Worm (Caenorhabditis elegans) whole organism, L4/young adult: ENCODE results near the gene F36H5.17.

Experiments used
- W03F9.2 ChIP-seq: fragments of 150-350 bp; optimal IDR thresholded peaks from 2 replicates; lab custom pipeline; 2014; ENCODE audit warnings: missing biosample characterization, missing genetic modification characterization
- dao-5 ChIP-seq: sonication (generic microtip); optimal IDR thresholded peaks from 2 replicates; lab custom pipeline; 2016; ENCODE audit warnings: missing genotype, missing genetic modification characterization, moderate library complexity, missing compliant biosample characterization
- him-1 ChIP-seq: sonication (generic microtip); optimal IDR thresholded peaks from 2 replicates; lab custom pipeline; 2016; ENCODE audit warnings: missing genotype, missing genetic modification reagents, missing genetic modification characterization, missing compliant biosample characterization

Gene F36H5.17

DNA sequence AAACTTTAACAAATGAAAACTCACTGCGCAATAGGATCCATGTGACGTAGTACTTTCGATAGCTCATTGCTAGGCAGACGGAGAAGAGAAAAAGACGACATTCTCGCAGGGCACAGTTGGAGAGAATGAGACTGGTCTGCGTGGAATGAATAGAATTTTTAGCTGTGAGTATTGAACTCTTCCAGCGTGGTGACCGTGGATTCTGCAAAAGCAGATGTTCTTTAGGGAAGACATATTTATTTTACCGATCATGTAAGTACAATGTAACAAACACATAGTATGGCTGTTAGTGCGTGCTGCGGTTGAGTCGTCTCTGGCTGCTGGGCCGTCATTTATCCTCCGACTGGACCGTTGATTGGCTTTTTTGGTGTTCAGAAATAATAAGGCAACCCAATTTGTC lies 3.0 kb downstream of the F36H5.17 start, which contains the start of gene F36H5.9:
F36H5.9 (minus strand) TSS at position 101 of the 400 bp plus-strand sequence.
- no peak for TF ChIP-seq dao-5
- TF ChIP-seq W03F9.2 (tag; lab: Kevin White, UChicago) = no peak
- TF ChIP-seq him-1 (tag; lab: Kevin White, UChicago) = no peak

- TF ChIP-seq W03F9.2 (tag; lab: Kevin White, UChicago) (no peak), dao-5 (no peak), him-1 (tag; lab: Kevin White, UChicago) (no peak)
These were observed 5.6 kb downstream of the F36H5.17 start, which contains the start of the genes F36H5.13 and F36H5.8 for ce11 chrII:1750413-1750812. Gene F36H5.13 (minus strand): TSS chrII:1750513. Gene F36H5.8 (minus strand): TSS chrII:1750686.

DNA sequence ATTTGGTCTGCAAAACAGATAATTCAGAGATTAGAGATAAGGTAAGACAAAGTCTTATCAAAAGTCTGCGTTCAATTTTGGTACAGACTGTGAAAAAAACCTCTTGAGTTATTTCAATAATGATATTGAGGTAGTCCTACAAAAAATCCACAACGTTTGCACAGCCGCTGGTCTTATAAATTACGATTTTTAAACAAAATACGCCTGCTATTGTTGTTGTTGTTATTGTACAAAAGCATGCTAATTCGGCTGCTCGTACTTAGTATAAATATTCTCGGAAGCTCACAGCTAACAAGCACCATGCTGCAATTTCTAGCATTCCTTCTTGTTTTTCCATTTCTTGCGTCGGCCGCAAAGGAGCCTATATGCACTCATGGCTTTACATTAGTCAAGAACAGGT lies 11.8 kb downstream of the F36H5.17 start, which contains the start of gene clec-19:
clec-19 (plus strand) TSS at position 301 of the 400 bp plus-strand sequence.
- TF ChIP-seq W03F9.2 (tag; lab: Kevin White, UChicago) (no peak), him-1 (tag; lab: Kevin White, UChicago) (no peak), dao-5 (no peak)

DNA sequence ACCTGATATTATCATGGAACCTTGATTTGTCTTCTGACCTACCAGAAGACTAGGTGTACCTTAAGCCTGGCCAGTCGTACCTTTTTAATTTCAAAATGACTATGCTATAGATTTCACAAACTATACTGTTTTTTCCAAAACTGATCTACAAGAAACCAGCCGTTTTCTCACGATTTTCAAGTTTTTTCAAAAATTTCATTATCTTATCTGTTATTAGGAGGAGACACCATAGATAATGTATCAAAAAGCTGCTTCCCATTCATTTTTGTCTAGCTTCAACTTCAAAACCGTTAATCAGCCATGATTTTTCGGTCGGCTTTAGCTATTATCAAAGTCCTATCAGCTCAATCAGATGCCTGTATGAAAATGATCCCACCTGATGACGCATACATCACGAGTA lies 13.4 kb downstream of the F36H5.17 start, which contains the start of gene F36H5.12:
F36H5.12 (plus strand) TSS at position 301 of the 400 bp plus-strand sequence.
- no peak for TF ChIP-seq dao-5
- no peak for TF ChIP-seq him-1 (tag; lab: Kevin White, UChicago)
- TF ChIP-seq W03F9.2 (tag; lab: Kevin White, UChicago) = no peak

ce11 chrII:1741248-1741647 lies 14.7 kb downstream of the F36H5.17 start, which contains the start of gene K07G6.1:
Gene K07G6.1 (plus strand): TSS chrII:1741548.
- TF ChIP-seq him-1 (tag; lab: Kevin White, UChicago) (no peak), dao-5 (no peak), W03F9.2 (tag; lab: Kevin White, UChicago) (no peak)

DNA sequence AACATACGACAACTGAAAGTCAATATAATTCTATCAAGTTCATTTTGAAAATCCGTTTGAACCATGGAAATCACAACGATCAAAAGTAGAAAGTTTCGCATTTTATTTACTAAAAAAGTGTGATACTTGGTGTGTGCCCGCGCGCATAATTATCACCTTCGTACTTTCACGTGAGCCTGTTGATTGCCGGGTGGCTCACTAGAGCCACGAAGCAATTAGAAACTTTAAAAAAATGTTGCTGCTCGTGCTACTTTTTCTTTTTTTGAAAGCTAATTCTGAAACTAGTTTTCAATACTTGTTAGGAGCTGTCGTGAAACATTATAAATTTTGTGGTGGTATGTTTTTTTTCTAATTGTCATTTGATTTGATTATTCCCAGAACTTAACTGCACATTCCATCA lies 17.1 kb downstream of the F36H5.17 start, which contains the start of the genes irld-9 and irld-33:
irld-9 (minus strand) TSS at position 101 of the 400 bp plus-strand sequence.
irld-33 (plus strand) TSS at position 209 of the 400 bp plus-strand sequence.
- TF ChIP-seq him-1 (tag; lab: Kevin White, UChicago) (no peak), dao-5 (no peak), W03F9.2 (tag; lab: Kevin White, UChicago) (no peak)

- TF ChIP-seq dao-5 (no peak), him-1 (tag; lab: Kevin White, UChicago) (no peak), W03F9.2 (tag; lab: Kevin White, UChicago) (no peak)
These were observed 19.6 kb downstream of the F36H5.17 start, which contains the start of gene ceh-83 for ce11 chrII:1736353-1736752. Gene ceh-83 (minus strand): TSS chrII:1736533.

DNA sequence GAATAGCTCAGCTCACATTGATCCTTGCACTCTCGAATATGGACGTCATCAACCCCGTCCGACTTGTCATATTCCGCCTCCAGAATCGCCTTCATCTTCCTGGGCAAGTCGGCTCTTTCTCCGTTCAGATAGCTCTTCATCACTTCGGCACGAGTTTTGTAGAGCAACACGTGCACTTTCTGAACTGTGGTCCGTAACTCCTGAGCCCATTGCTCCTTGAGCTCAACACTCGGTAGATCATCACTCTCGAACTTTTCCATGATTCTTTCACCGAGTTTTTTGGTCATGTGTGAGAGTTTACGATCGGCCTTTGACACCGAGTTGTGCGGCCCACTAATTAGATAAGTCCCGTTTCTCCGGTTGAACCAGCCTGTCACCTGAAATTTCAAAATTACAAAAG lies 20.8 kb downstream of the F36H5.17 start:
- TF ChIP-seq him-1 (tag; lab: Kevin White, UChicago) (no peak), W03F9.2 (tag; lab: Kevin White, UChicago) (no peak), dao-5 (no peak)

ce11 chrII:1731932-1732331 lies 24.0 kb downstream of the F36H5.17 start, which contains the start of gene ceh-82:
Gene ceh-82 (plus strand): TSS chrII:1732232.
- TF ChIP-seq W03F9.2 (tag; lab: Kevin White, UChicago) = no peak
- no peak for TF ChIP-seq him-1 (tag; lab: Kevin White, UChicago)
- TF ChIP-seq dao-5 = no peak

ce11 chrII:1730103-1730502 lies 25.9 kb downstream of the F36H5.17 start, which contains the start of gene ceh-81:
Gene ceh-81 (plus strand): TSS chrII:1730403.
- TF ChIP-seq him-1 (tag; lab: Kevin White, UChicago) = no peak
- TF ChIP-seq dao-5 = no peak
- no peak for TF ChIP-seq W03F9.2 (tag; lab: Kevin White, UChicago)

DNA sequence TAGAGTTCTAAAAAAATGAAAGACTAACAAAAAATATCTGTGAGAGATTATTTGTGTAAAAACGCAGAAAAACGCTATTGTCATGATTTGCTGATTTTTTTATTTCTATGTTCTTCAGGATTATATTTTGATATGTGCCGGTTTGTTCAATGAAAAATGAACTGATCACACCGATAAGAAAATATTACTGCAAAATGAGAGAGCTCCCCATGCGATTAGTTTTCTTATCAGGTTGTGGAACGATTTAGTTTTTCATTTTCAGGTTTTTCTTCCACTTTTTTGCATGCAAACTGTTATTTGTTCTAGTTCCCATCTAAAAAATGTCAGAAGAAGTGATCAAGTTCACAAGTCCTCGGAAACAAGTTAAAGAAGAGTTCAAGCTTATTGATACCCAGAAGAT lies 27.7 kb downstream of the F36H5.17 start, which contains the start of gene btb-9:
btb-9 (plus strand) TSS at position 254 of the 400 bp plus-strand sequence.
- TF ChIP-seq W03F9.2 (tag; lab: Kevin White, UChicago) (no peak), dao-5 (no peak), him-1 (tag; lab: Kevin White, UChicago) (no peak)

DNA sequence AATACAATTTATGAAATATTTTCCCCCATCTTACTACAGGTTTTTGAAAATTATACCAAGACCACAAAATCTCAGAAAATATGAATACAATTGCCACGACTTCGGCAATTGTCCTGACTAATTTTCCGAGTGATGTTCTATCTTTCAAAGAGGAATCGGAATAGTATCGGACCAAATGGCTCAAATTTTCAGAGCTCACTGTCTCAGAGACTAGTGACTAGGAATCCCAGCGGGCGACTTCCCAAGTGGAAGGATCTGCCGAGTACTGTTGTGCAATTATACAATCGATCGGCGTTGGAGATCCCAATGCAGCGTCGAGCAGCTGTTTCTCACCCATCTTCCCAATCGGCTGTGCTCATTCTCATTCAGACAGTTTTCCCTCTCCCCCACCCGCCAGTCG lies 30.2 kb downstream of the F36H5.17 start, which contains the start of gene F45C12.17:
F45C12.17 (plus strand) TSS at position 377 of the 400 bp plus-strand sequence.
- TF ChIP-seq him-1 (tag; lab: Kevin White, UChicago) (no peak), dao-5 (no peak), W03F9.2 (tag; lab: Kevin White, UChicago) (no peak)

DNA sequence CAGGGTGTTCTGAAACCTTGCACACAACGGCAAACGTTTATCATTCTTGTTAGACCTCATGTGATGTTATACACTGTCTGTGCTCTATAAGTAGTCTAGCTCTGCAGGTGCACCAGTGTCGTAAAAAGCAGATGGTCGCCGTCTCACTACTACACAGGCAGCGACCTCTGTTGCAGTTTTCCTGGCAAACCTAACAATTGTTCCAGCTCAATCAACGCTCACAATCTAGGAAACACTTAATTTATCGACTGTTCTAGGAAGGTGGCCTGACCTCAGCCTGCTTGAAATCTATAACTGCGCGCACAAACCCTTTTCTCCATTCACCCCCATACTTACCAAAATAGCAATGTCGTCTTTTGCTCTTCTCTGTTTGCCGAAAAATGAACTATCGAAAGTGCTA lies 31.7 kb downstream of the F36H5.17 start, which contains the start of gene fbxb-11:
fbxb-11 (plus strand) TSS at position 301 of the 400 bp plus-strand sequence.
- TF ChIP-seq him-1 (tag; lab: Kevin White, UChicago) = no peak
- TF ChIP-seq dao-5 = no peak
- TF ChIP-seq W03F9.2 (tag; lab: Kevin White, UChicago) = no peak

DNA sequence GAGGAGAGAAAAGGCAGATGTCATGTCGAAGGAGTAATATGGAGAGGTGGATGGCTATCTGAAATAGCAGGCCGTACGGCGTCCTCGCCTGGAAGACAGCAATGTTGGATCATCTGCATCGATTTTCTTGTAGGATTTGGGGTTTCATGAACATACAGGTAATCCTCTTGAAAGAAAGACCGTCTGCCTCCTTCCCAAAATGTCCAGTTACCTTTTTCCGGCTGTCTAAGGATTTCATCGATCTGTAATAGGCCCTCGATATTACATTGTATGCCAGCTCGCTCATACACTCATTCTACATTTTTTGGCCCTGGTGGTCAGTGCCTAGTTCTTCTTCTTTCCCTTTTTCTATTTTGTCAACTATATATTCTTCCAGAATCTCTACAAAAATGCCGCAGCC lies 33.6 kb downstream of the F36H5.17 start, which contains the start of the genes fbxb-5 and btb-8:
fbxb-5 (minus strand) TSS at position 101 of the 400 bp plus-strand sequence.
btb-8 (plus strand) TSS at position 377 of the 400 bp plus-strand sequence.
- TF ChIP-seq W03F9.2 (tag; lab: Kevin White, UChicago) (no peak), dao-5 (no peak), him-1 (tag; lab: Kevin White, UChicago) (no peak)
